Fruit fly (Drosophila melanogaster): Measurements from ENCODE around the gene CG17991.

The CG17991 gene

dm6 chr3R:27282286-27282685, 41.2 kb downstream of the CG17991 start, which contains the start of gene mrt:
TSS of gene mrt (minus strand) at chr3R:27282661.
- TF ChIP-seq CG32006 (GFP tag; optimal IDR thresholded peaks at IDR 0.05) (peak; percentile 76), achi (GFP tag; optimal IDR thresholded peaks at IDR 0.05) (peak; percentile 50), esn (GFP tag; optimal IDR thresholded peaks at IDR 0.05) (peak; percentile 66), Hr38 (GFP tag; optimal IDR thresholded peaks at IDR 0.05) (no peak), CG11762 (GFP tag; optimal IDR thresholded peaks at IDR 0.05; ENCODE audit: insufficient read depth) (peak; percentile 44), vri (GFP tag; optimal IDR thresholded peaks at IDR 0.05) (peak; percentile 31), spab (GFP tag; optimal IDR thresholded peaks at IDR 0.05) (peak; percentile 28), Eip93F (GFP tag; optimal IDR thresholded peaks at IDR 0.05) (no peak), Eip78C (GFP tag) (peak; percentile 92), CG8119 (GFP tag; IDR thresholded peaks at IDR 0.05) (peak; percentile 61; the same call in 2 of the 3 replicates), acj6 (GFP tag; optimal IDR thresholded peaks at IDR 0.05) (peak; percentile 53), Hr4 (GFP tag; optimal IDR thresholded peaks at IDR 0.05) (peak; percentile 72), pdm3 (GFP tag; optimal IDR thresholded peaks at IDR 0.05) (peak; percentile 70), fkh (GFP tag; optimal IDR thresholded peaks at IDR 0.05) (no peak), lz (GFP tag; optimal IDR thresholded peaks at IDR 0.05) (peak; percentile 52), salr (GFP tag; optimal IDR thresholded peaks at IDR 0.05) (peak; percentile 15 to 71), Sox15 (GFP tag; optimal IDR thresholded peaks at IDR 0.05) (peak; percentile 48), Sox14 (GFP tag; optimal IDR thresholded peaks at IDR 0.05) (peak; percentile 59), dsx (GFP tag; optimal IDR thresholded peaks at IDR 0.05; ENCODE audit: poor library complexity, severe bottlenecking) (peak; percentile 31), Hr39 (GFP tag; optimal IDR thresholded peaks at IDR 0.05) (peak; percentile 65), CG11902 (GFP tag; optimal IDR thresholded peaks at IDR 0.05) (peak; percentile 29), CG11294 (GFP tag; IDR thresholded peaks at IDR 0.05) (peak; percentile 26; the same call in 1 of the 2 replicates), Gug (GFP tag; IDR thresholded peaks at IDR 0.05) (peak; percentile 36; the same call in 1 of the 2 replicates), CG4318 (GFP tag; optimal IDR thresholded peaks at IDR 0.05) (peak; percentile 52), topi (GFP tag; optimal IDR thresholded peaks at IDR 0.05) (peak; percentile 61), CG34406 (GFP tag; optimal IDR thresholded peaks at IDR 0.05) (peak; percentile 14), CG16779 (tag; optimal IDR thresholded peaks at IDR 0.05) (no peak), CG6163 (GFP tag; IDR thresholded peaks at IDR 0.05) (0 out of 3 replicates have a peak, but pooled peaks have one; percentile 50), OdsH (GFP tag; optimal IDR thresholded peaks at IDR 0.05) (peak; percentile 72), Lpt (GFP tag; optimal IDR thresholded peaks at IDR 0.05) (no peak), eg (GFP tag; IDR thresholded peaks at IDR 0.05) (peak; percentile 66; the same call in 2 of the 3 replicates), fd85E (GFP tag; optimal IDR thresholded peaks at IDR 0.05) (no peak), CG6792 (GFP tag; optimal IDR thresholded peaks at IDR 0.05) (peak; percentile 50), Met (GFP tag; optimal IDR thresholded peaks at IDR 0.05) (peak; percentile 48), CG6854 (GFP tag; optimal IDR thresholded peaks at IDR 0.05) (no peak), CG8319 (GFP tag; optimal IDR thresholded peaks at IDR 0.05) (no peak), Eip75B (GFP tag; optimal IDR thresholded peaks at IDR 0.05) (peak; percentile 55), net (GFP tag; optimal IDR thresholded peaks at IDR 0.05) (peak; percentile 51), CG15336 (GFP tag; IDR thresholded peaks at IDR 0.05) (peak; percentile 60), CG1621 (tag; optimal IDR thresholded peaks at IDR 0.05) (no peak), CG6276 (GFP tag; optimal IDR thresholded peaks at IDR 0.05) (peak; percentile 62), CG10669 (GFP tag; optimal IDR thresholded peaks at IDR 0.05) (peak; percentile 60), CG7368 (GFP tag; optimal IDR thresholded peaks at IDR 0.05) (peak; percentile 15), CG3032 (tag; optimal IDR thresholded peaks at IDR 0.05) (peak; percentile 60), dac (GFP tag; optimal IDR thresholded peaks at IDR 0.05) (no peak), Smox (GFP tag; optimal IDR thresholded peaks at IDR 0.05) (peak; percentile 54), Ets21C (GFP tag; optimal IDR thresholded peaks at IDR 0.05) (peak; percentile 47), Ets96B (tag; optimal IDR thresholded peaks at IDR 0.05) (peak; percentile 25), CG9139 (GFP tag; optimal IDR thresholded peaks at IDR 0.05) (peak; percentile 32), CG31627 (GFP tag; optimal IDR thresholded peaks at IDR 0.05) (peak; percentile 67), fd59A (GFP tag; optimal IDR thresholded peaks at IDR 0.05) (peak; percentile 26), Sox102F (GFP tag; optimal IDR thresholded peaks at IDR 0.05) (peak; percentile 53)
